Worm (Caenorhabditis elegans) whole organism, L3 larva: ENCODE measurements around the gene srt-43.

Source experiments
- ceh-82 ChIP-seq: fragments of 150-350 bp; optimal IDR thresholded peaks from 2 replicates; lab custom pipeline; 2014; ENCODE audit warnings: missing biosample characterization, missing genetic modification characterization
- elt-2 ChIP-seq: sonication (generic microtip); optimal IDR thresholded peaks from 2 replicates; lab custom pipeline; 2016; ENCODE audit warnings: missing genetic modification reagents, mild to moderate bottlenecking, missing genetic modification characterization, missing compliant biosample characterization
- pha-4 ChIP-seq: fragments of 150-350 bp; optimal IDR thresholded peaks from 2 replicates; lab custom pipeline; 2014; ENCODE audit warnings: missing biosample characterization, missing genetic modification reagents, missing genetic modification characterization

- TF ChIP-seq elt-2 (tag; lab: Kevin White, UChicago) (peak; percentile 28), ceh-82 (tag; lab: Kevin White, UChicago) (peak; percentile 35), pha-4 (tag; lab: Kevin White, UChicago) (peak; percentile 33)
These were observed 11.2 kb downstream of the srt-43 start for ce11 chrV:12780248-12780647.
